Worm (Caenorhabditis elegans) whole organism, L1 larva: Measurements from ENCODE around the gene nhr-48.

Experiments used
- C16A3.4 ChIP-seq: fragments of 150-350 bp; optimal IDR thresholded peaks from 2 replicates; lab custom pipeline; 2014; ENCODE audit warnings: missing biosample characterization, missing genetic modification characterization
- F16B12.6 ChIP-seq: fragments of 150-350 bp; optimal IDR thresholded peaks from 2 replicates; lab custom pipeline; 2014; ENCODE audit warnings: missing biosample characterization, missing genetic modification characterization
- aha-1 ChIP-seq: fragments of 150-350 bp; optimal IDR thresholded peaks from 2 replicates; lab custom pipeline; 2014; ENCODE audit warnings: missing biosample characterization, missing genetic modification characterization
- blmp-1 ChIP-seq: fragments of 150-350 bp; optimal IDR thresholded peaks from 2 replicates; lab custom pipeline; 2014; ENCODE audit warnings: missing biosample characterization, missing genetic modification characterization
- ceh-63 ChIP-seq: fragments of 200-800 bp; sonication (Bioruptor generic); optimal IDR thresholded peaks from 2 replicates; lab custom pipeline; 2018; ENCODE audit warnings: mild to moderate bottlenecking, missing genetic modification characterization, missing compliant biosample characterization
- ceh-8 ChIP-seq: fragments of 200-800 bp; sonication (Bioruptor generic); optimal IDR thresholded peaks from 2 replicates; lab custom pipeline; 2018; ENCODE audit warnings: mild to moderate bottlenecking, missing genetic modification characterization, moderate library complexity, missing compliant biosample characterization
- ceh-82 ChIP-seq, 3 experiments: fragments of 150-350 bp in 1 of 3; sonication (generic microtip) in 2 of 3; optimal IDR thresholded peaks; 2 replicates each; lab custom pipeline; 2014 to 2017; ENCODE audit warnings: missing biosample characterization in 3 of 3, missing genetic modification characterization in 3 of 3
- dsc-1 ChIP-seq: sonication (generic microtip); optimal IDR thresholded peaks from 2 replicates; lab custom pipeline; 2016; ENCODE audit warnings: mild to moderate bottlenecking, missing genetic modification characterization, missing compliant biosample characterization
- efl-3 ChIP-seq: fragments of 200-800 bp; sonication (Bioruptor generic); optimal IDR thresholded peaks from 2 replicates; lab custom pipeline; 2018; ENCODE audit warnings: mild to moderate bottlenecking, missing genetic modification characterization, missing compliant biosample characterization
- egl-13 ChIP-seq: sonication (generic microtip); optimal IDR thresholded peaks from 2 replicates; lab custom pipeline; 2016; ENCODE audit warnings: missing genotype, missing genetic modification reagents, missing genetic modification characterization, missing compliant biosample characterization
- egl-27 ChIP-seq, 2 experiments: fragments of 150-350 bp in 1 of 2; sonication (generic microtip); optimal IDR thresholded peaks; 3 replicates each; lab custom pipeline; 2017 to 2018; ENCODE audit warnings: missing biosample characterization in 2 of 2, missing genetic modification characterization in 2 of 2, missing genetic modification reagents in 2 of 2
- ets-5 ChIP-seq: fragments of 200-800 bp; sonication (Bioruptor generic); IDR thresholded peaks from 2 replicates; pipeline ENCODE4 v1.3.6; 2022; ENCODE audit warnings: missing genetic modification characterization, missing compliant biosample characterization
- hlh-17 ChIP-seq: fragments of 200-800 bp; sonication (Bioruptor generic); optimal IDR thresholded peaks from 2 replicates; lab custom pipeline; 2018; ENCODE audit warnings: missing genetic modification characterization, mild to moderate bottlenecking, missing compliant biosample characterization, moderate library complexity, borderline replicate concordance
- hlh-4 ChIP-seq: sonication (generic microtip); optimal IDR thresholded peaks from 2 replicates; lab custom pipeline; 2016; ENCODE audit warnings: mild to moderate bottlenecking, missing genetic modification characterization, missing compliant biosample characterization
- irx-1 ChIP-seq: sonication (generic microtip); optimal IDR thresholded peaks from 2 replicates; lab custom pipeline; 2016; ENCODE audit warnings: missing genetic modification characterization, missing compliant biosample characterization
- isw-1 ChIP-seq: fragments of 200-800 bp; sonication (Bioruptor generic); IDR thresholded peaks from 2 replicates; pipeline ENCODE4 v1.3.6; 2022; ENCODE audit warnings: missing genetic modification characterization, missing compliant biosample characterization
- lin-13 ChIP-seq: fragments of 150-350 bp; optimal IDR thresholded peaks from 2 replicates; lab custom pipeline; 2014; ENCODE audit warnings: missing biosample characterization, missing genetic modification reagents, missing genetic modification characterization
- lin-14 ChIP-seq: fragments of 200-800 bp; sonication (Bioruptor generic); optimal IDR thresholded peaks from 2 replicates; lab custom pipeline; 2018; ENCODE audit warnings: mild to moderate bottlenecking, missing genetic modification characterization, moderate library complexity, missing compliant biosample characterization
- mab-9 ChIP-seq: fragments of 200-800 bp; sonication (Bioruptor generic); IDR thresholded peaks from 2 replicates; pipeline ENCODE4 v1.3.6; 2022; ENCODE audit warnings: missing genetic modification reagents, missing genetic modification characterization, missing compliant biosample characterization
- mef-2 ChIP-seq: fragments of 150-350 bp; optimal IDR thresholded peaks from 2 replicates; lab custom pipeline; 2014; ENCODE audit warnings: missing biosample characterization, missing genetic modification characterization
- nhr-47 ChIP-seq: sonication (generic microtip); optimal IDR thresholded peaks from 2 replicates; lab custom pipeline; 2016; ENCODE audit warnings: mild to moderate bottlenecking, missing genetic modification characterization, moderate library complexity, missing compliant biosample characterization
- nhr-71 ChIP-seq: sonication (generic microtip); optimal IDR thresholded peaks from 2 replicates; lab custom pipeline; 2016; ENCODE audit warnings: mild to moderate bottlenecking, missing genetic modification characterization, moderate library complexity, missing compliant biosample characterization
- pag-3 ChIP-seq: sonication (generic microtip); optimal IDR thresholded peaks from 2 replicates; lab custom pipeline; 2017; ENCODE audit warnings: missing genetic modification characterization, mild to moderate bottlenecking, missing compliant biosample characterization, antibody characterized with exemption, borderline replicate concordance; ENCODE audit not compliant: insufficient read depth
- pqm-1 ChIP-seq: sonication (generic microtip); optimal IDR thresholded peaks from 3 replicates; lab custom pipeline; 2017; ENCODE audit warnings: missing biosample characterization, missing genetic modification characterization
- snpc-4 ChIP-seq: fragments of 150-350 bp; optimal IDR thresholded peaks from 2 replicates; lab custom pipeline; 2014; ENCODE audit warnings: missing biosample characterization, missing genetic modification characterization
- sox-4 ChIP-seq: sonication (generic microtip); optimal IDR thresholded peaks from 2 replicates; lab custom pipeline; 2016; ENCODE audit warnings: missing genetic modification characterization, missing compliant biosample characterization
- sup-37 ChIP-seq: fragments of 200-800 bp; sonication (Bioruptor generic); optimal IDR thresholded peaks from 2 replicates; lab custom pipeline; 2018; ENCODE audit warnings: mild to moderate bottlenecking, missing genetic modification characterization, missing compliant biosample characterization
- unc-86 ChIP-seq: sonication (generic microtip); optimal IDR thresholded peaks from 2 replicates; lab custom pipeline; 2016; ENCODE audit warnings: missing genetic modification characterization, missing compliant biosample characterization
- vab-15 ChIP-seq: sonication (generic microtip); optimal IDR thresholded peaks from 2 replicates; lab custom pipeline; 2017; ENCODE audit warnings: missing genotype, mild to moderate bottlenecking, missing genetic modification characterization, missing compliant biosample characterization
- zag-1 ChIP-seq: fragments of 150-350 bp; optimal IDR thresholded peaks from 2 replicates; lab custom pipeline; 2014; ENCODE audit warnings: missing biosample characterization, missing genetic modification characterization

Gene nhr-48

DNA sequence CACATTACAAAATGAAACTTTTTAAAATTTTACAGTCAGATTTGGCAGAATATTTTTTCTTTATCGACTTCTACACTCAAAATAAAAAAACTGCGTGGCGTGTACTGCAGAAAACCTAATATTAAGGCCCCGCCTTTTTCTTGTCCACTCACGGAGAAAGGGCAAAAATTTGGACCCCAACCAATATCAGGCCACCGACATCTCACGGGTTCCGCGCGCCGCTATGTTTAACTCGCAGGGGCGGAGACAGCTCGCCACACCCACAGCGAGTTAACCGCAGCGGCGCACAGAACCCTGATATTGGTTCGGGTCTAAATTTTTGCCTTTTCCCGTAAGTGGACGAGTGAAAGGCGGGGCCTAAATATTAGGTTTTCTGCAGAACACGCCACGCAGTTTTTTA is 44.3 kb upstream of the nhr-48 start:
- 0 out of 2 replicates have a peak, but pooled peaks have one; percentile 30 for TF ChIP-seq mab-9 (GFP tag; lab: Robert Waterston, UW)
- no peak for TF ChIP-seq hlh-17 (GFP tag; lab: Kevin White, UChicago)
- peak; percentile 92 for TF ChIP-seq snpc-4 (tag; lab: Kevin White, UChicago)
- peak; percentile 7 for TF ChIP-seq nhr-47 (tag; lab: Kevin White, UChicago)
- no peak for TF ChIP-seq pag-3
- TF ChIP-seq, all 84 proteins: peak for 3

ce11 chrX:15666169-15666811 is 41.7 kb upstream of the nhr-48 start, which contains the start of gene pcdr-1:
Gene pcdr-1, plus strand, starts transcription at chrX:15666761.
- no peak for TF ChIP-seq vab-15
- peak; percentile 16 for TF ChIP-seq nhr-71 (tag; lab: Kevin White, UChicago)
- no peak for TF ChIP-seq snpc-4 (tag; lab: Kevin White, UChicago)
- TF ChIP-seq sup-37 (GFP tag; lab: Kevin White, UChicago), result no peak
- peak; percentile 37 for TF ChIP-seq hlh-4 (tag; lab: Kevin White, UChicago)
- no peak for TF ChIP-seq zag-1
- peak; percentile 65 for TF ChIP-seq lin-14 (GFP tag; lab: Kevin White, UChicago)

DNA sequence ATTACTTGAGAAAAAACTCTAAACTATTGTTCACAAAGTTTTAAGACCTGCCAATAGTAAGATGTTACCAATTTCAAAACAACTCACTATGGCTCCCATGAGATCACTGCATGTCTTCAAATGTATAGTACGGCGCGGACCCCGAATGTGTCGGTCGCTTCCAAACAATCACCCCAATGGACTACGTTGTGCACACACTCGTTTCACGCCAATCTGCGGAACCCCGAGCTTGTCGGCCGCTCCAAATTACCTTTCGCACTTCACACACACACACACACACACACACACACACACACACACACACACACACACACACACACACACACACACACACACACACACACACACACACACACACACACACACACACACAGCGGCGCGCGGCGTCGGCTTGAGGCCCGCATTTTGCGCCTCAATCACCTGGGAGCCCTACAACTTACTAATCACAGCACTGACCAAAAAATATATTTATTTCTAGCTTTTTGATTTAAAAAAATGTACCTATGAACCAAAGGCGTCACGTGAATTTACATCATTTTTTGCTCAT is 39.9 kb upstream of the nhr-48 start:
- TF ChIP-seq F16B12.6 (no peak), lin-14 (GFP tag; lab: Kevin White, UChicago) (peak; percentile 21)

DNA sequence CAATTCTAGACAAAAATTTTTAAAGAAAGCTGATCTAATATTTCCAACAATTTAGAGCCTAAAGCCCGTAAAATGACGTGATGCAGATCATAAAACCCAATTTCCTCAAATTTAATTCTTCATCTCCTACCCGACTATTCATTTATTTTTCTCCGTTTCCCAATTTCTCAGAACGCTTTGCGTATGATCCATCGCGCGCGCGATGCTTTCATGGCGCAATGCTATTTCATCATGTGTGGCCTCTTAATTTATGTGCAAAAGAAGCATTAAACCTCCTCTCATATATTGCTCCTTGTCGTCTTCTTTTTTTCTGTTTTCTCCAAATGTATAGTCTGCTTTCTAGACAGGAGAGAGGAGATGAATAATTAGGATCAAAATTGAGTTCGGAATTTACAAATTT is 39.3 kb upstream of the nhr-48 start:
- TF ChIP-seq lin-14 (GFP tag; lab: Kevin White, UChicago) (peak; percentile 56), ets-5 (GFP tag; lab: Robert Waterston, UW) (no peak), nhr-47 (tag; lab: Kevin White, UChicago) (peak; percentile 31), egl-13 (peak; percentile 75), unc-86 (tag; lab: Kevin White, UChicago) (peak; percentile 68), aha-1 (tag; lab: Kevin White, UChicago) (no peak), nhr-71 (tag; lab: Kevin White, UChicago) (peak; percentile 59), ceh-8 (GFP tag; lab: Kevin White, UChicago) (no peak), C16A3.4 (no peak), blmp-1 (tag; lab: Kevin White, UChicago) (no peak), irx-1 (peak; percentile 15), ceh-82 (tag; optimal IDR thresholded peaks at IDR 0.05; lab: Kevin White, UChicago) (peak in 1 of 3 experiments; percentile 13), ceh-63 (GFP tag; lab: Kevin White, UChicago) (peak; percentile 52), efl-3 (no peak), dsc-1 (tag; lab: Kevin White, UChicago) (peak; percentile 48), lin-13 (no peak)

DNA sequence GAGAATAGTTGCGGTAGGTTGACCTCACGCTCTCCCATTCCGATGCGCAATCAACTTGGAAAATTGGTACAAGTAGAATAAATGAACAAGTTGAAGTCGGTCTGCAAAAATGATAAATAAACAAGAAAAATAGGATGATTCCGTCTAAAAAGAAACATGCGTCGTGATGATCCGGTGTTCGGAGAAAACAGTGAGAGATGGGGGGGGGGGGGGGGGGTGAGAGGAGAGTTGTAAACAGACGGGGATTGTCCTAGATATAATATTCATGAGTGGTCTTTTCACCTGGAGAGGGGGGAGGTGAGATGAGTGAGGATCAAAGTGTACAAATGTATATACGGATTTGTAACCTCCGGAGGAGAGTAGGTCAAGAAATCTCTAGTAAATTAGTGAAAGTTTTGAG is 32.4 kb upstream of the nhr-48 start, which contains the start of gene F59D12.2:
F59D12.2 (minus strand) TSS at position 101 of the 400 bp plus-strand sequence.
- no peak for TF ChIP-seq egl-27 (tag; optimal IDR thresholded peaks at IDR 0.05; lab: Kevin White, UChicago)
- TF ChIP-seq ets-5 (GFP tag; lab: Robert Waterston, UW), result no peak
- TF ChIP-seq sox-4 (tag; lab: Kevin White, UChicago), result no peak
- no peak for TF ChIP-seq dsc-1 (tag; lab: Kevin White, UChicago)
- no peak for TF ChIP-seq isw-1 (GFP tag; lab: Robert Waterston, UW)
- no peak for TF ChIP-seq mef-2 (tag; lab: Kevin White, UChicago)
- no peak for TF ChIP-seq pqm-1
- TF ChIP-seq zag-1, result no peak
